Fruit fly (Drosophila melanogaster) whole organism, adult: ENCODE data around the gene CG7120.
A peak's percentile ranks its signal among the peaks of the same experiment; 100 is the strongest.

ENCODE experiments used
- Mnt ChIP-seq: fragments of 200-800 bp; sonication (Bioruptor generic); optimal IDR thresholded peaks from 2 replicates; lab custom pipeline; 2016; ENCODE audit warnings: missing biosample characterization, mild to moderate bottlenecking, missing genetic modification characterization
- cnc ChIP-seq, 2 experiments: fragments of >200 bp; optimal IDR thresholded peaks; 2 replicates each; lab custom pipeline; 2017

dm6 chr3L:8346100-8346980, 49.5 kb upstream of the CG7120 start, which contains the start of the genes CG7182 and GAPcenA:
- no peak for TF ChIP-seq cnc (optimal IDR thresholded peaks at IDR 0.05; lab: Kevin White, UChicago)
- TF ChIP-seq Mnt: peak; percentile 94
